Fruit fly (Drosophila melanogaster) whole organism, wandering third instar larva: ENCODE results near the gene Tsp33B.

ENCODE experiments used
- Rel ChIP-seq, 2 experiments: fragments of 200-800 bp; sonication (Bioruptor generic) in 1 of 2; optimal IDR thresholded peaks; 2 replicates in 1 of 2; 3 replicates in 1 of 2; lab custom pipeline; 2016 to 2019; ENCODE audit warnings: mild to moderate bottlenecking in 2 of 2, missing biosample characterization in 2 of 2, missing genetic modification characterization in 2 of 2, moderate library complexity in 1 of 2
- brk ChIP-seq: fragments of 200-800 bp; sonication (Bioruptor generic); optimal IDR thresholded peaks from 2 replicates; lab custom pipeline; 2016; ENCODE audit warnings: missing biosample characterization, mild to moderate bottlenecking, missing genetic modification characterization
- foxo ChIP-seq, 2 experiments: fragments of 200-800 bp; sonication (Bioruptor generic); optimal IDR thresholded peaks; 2 replicates in 1 of 2; 3 replicates in 1 of 2; lab custom pipeline; 2016 to 2017; ENCODE audit warnings: missing biosample characterization in 2 of 2, missing genetic modification characterization in 2 of 2

Tsp33B gene

dm6 chr2L:11753455-11753854 is 38.7 kb downstream of the Tsp33B start, which contains the start of gene CG42470:
TSS of gene CG42470 (minus strand) at chr2L:11753555.
- no peak for TF ChIP-seq brk
- TF ChIP-seq foxo (GFP tag; optimal IDR thresholded peaks at IDR 0.05; lab: Kevin White, UChicago), result no peak
- TF ChIP-seq Rel (GFP tag; optimal IDR thresholded peaks at IDR 0.05; lab: Kevin White, UChicago), result no peak
- no peak for TF ChIP-seq Rel (tag; optimal IDR thresholded peaks at IDR 0.05; lab: Kevin White, UChicago)
